Fruit fly (Drosophila melanogaster) whole organism, prepupa: ENCODE measurements around the gene Baldspot.

ENCODE experiments used
- Blimp-1 ChIP-seq: fragments of 200-800 bp; sonication (Bioruptor generic); optimal IDR thresholded peaks from 3 replicates; lab custom pipeline; 2017; ENCODE audit warnings: missing biosample characterization, missing genetic modification characterization, mild to moderate bottlenecking, moderate library complexity, missing genetic modification reagents
- CG10631 ChIP-seq: fragments of 200-800 bp; sonication (Bioruptor generic); optimal IDR thresholded peaks from 2 replicates; lab custom pipeline; 2016; ENCODE audit warnings: missing biosample characterization, missing genetic modification characterization
- CG10669 ChIP-seq: fragments of 200-800 bp; sonication (Bioruptor generic); optimal IDR thresholded peaks from 3 replicates; lab custom pipeline; 2018; ENCODE audit warnings: missing biosample characterization, mild to moderate bottlenecking, missing genetic modification characterization, moderate library complexity
- CG11294 ChIP-seq: fragments of 200-800 bp; sonication (Bioruptor generic); IDR thresholded peaks from 2 replicates; pipeline ENCODE4 v1.3.6; 2022; ENCODE audit warnings: missing biosample characterization, missing genetic modification characterization
- CG11902 ChIP-seq: fragments of 200-800 bp; sonication (Bioruptor generic); optimal IDR thresholded peaks from 3 replicates; lab custom pipeline; 2016; ENCODE audit warnings: missing biosample characterization, missing genetic modification characterization
- CG3032 ChIP-seq: fragments of 200-800 bp; optimal IDR thresholded peaks from 2 replicates; lab custom pipeline; 2019; ENCODE audit warnings: missing biosample characterization, mild to moderate bottlenecking, missing genetic modification characterization, moderate library complexity
- CG34406 ChIP-seq: fragments of 200-800 bp; sonication (Bioruptor generic); optimal IDR thresholded peaks from 3 replicates; lab custom pipeline; 2016; ENCODE audit warnings: missing biosample characterization, missing genetic modification characterization
- CG3919 ChIP-seq: fragments of 200-800 bp; sonication (Bioruptor generic); optimal IDR thresholded peaks from 3 replicates; lab custom pipeline; 2016; ENCODE audit warnings: missing biosample characterization, missing genetic modification characterization
- CG6163 ChIP-seq: fragments of 200-800 bp; sonication (Bioruptor generic); IDR thresholded peaks from 3 replicates; pipeline ENCODE4 v1.3.6; 2022; ENCODE audit warnings: missing biosample characterization, missing genetic modification characterization
- CG6276 ChIP-seq: fragments of 200-800 bp; sonication (Bioruptor generic); optimal IDR thresholded peaks from 2 replicates; lab custom pipeline; 2017; ENCODE audit warnings: missing biosample characterization, mild to moderate bottlenecking, missing genetic modification characterization
- CG6792 ChIP-seq: fragments of 200-800 bp; sonication (Bioruptor generic); optimal IDR thresholded peaks from 3 replicates; lab custom pipeline; 2016; ENCODE audit warnings: missing biosample characterization, missing genetic modification characterization
- CG6854 ChIP-seq: fragments of 200-800 bp; sonication (Bioruptor generic); optimal IDR thresholded peaks from 2 replicates; lab custom pipeline; 2017; ENCODE audit warnings: missing biosample characterization, mild to moderate bottlenecking, missing genetic modification characterization
- CG7368 ChIP-seq: fragments of 200-800 bp; sonication (Bioruptor generic); optimal IDR thresholded peaks from 3 replicates; lab custom pipeline; 2016; ENCODE audit warnings: missing biosample characterization, missing genetic modification characterization
- CG8319 ChIP-seq: fragments of 200-800 bp; sonication (Bioruptor generic); optimal IDR thresholded peaks from 3 replicates; lab custom pipeline; 2016; ENCODE audit warnings: missing biosample characterization, missing genetic modification characterization
- CG8632 ChIP-seq: fragments of 200-800 bp; sonication (Bioruptor generic); optimal IDR thresholded peaks from 3 replicates; lab custom pipeline; 2016; ENCODE audit warnings: missing biosample characterization, missing genetic modification characterization
- Eip78C ChIP-seq: fragments of 200-800 bp; sonication (Bioruptor generic); peaks from one replicate; lab custom pipeline; 2016; ENCODE audit warnings: missing biosample characterization, missing genetic modification characterization
- Ets21C ChIP-seq: fragments of 200-800 bp; sonication (Bioruptor generic); optimal IDR thresholded peaks from 3 replicates; lab custom pipeline; 2016; ENCODE audit warnings: missing biosample characterization, missing genetic modification characterization
- Ets96B ChIP-seq: fragments of 200-800 bp; optimal IDR thresholded peaks from 2 replicates; lab custom pipeline; 2019; ENCODE audit warnings: missing biosample characterization, mild to moderate bottlenecking, missing genetic modification characterization, moderate library complexity
- Hr39 ChIP-seq: fragments of 200-800 bp; sonication (Bioruptor generic); optimal IDR thresholded peaks from 2 replicates; lab custom pipeline; 2016; ENCODE audit warnings: missing biosample characterization, missing genetic modification characterization
- Hr4 ChIP-seq: fragments of 200-800 bp; sonication (Bioruptor generic); optimal IDR thresholded peaks from 3 replicates; lab custom pipeline; 2016; ENCODE audit warnings: missing biosample characterization, missing genetic modification characterization
- Lpt ChIP-seq: fragments of 200-800 bp; sonication (Bioruptor generic); optimal IDR thresholded peaks from 3 replicates; lab custom pipeline; 2016; ENCODE audit warnings: missing biosample characterization, missing genetic modification characterization
- Met ChIP-seq: fragments of 200-800 bp; sonication (Bioruptor generic); optimal IDR thresholded peaks from 3 replicates; lab custom pipeline; 2016; ENCODE audit warnings: missing biosample characterization, missing genetic modification characterization
- OdsH ChIP-seq: fragments of 200-800 bp; sonication (Bioruptor generic); optimal IDR thresholded peaks from 3 replicates; lab custom pipeline; 2016; ENCODE audit warnings: missing biosample characterization, missing genetic modification characterization
- Smox ChIP-seq: fragments of 200-800 bp; sonication (Bioruptor generic); optimal IDR thresholded peaks from 3 replicates; lab custom pipeline; 2016; ENCODE audit warnings: missing biosample characterization, missing genetic modification characterization
- Sox102F ChIP-seq: fragments of 200-800 bp; sonication (Bioruptor generic); optimal IDR thresholded peaks from 2 replicates; lab custom pipeline; 2016; ENCODE audit warnings: missing biosample characterization, mild to moderate bottlenecking, missing genetic modification characterization
- Sox14 ChIP-seq: fragments of 200-800 bp; sonication (Bioruptor generic); optimal IDR thresholded peaks from 3 replicates; lab custom pipeline; 2016; ENCODE audit warnings: missing biosample characterization, missing genetic modification characterization
- Sox15 ChIP-seq: fragments of 200-800 bp; sonication (Bioruptor generic); optimal IDR thresholded peaks from 3 replicates; lab custom pipeline; 2016; ENCODE audit warnings: missing biosample characterization, missing genetic modification characterization
- acj6 ChIP-seq: fragments of 200-800 bp; sonication (Bioruptor generic); optimal IDR thresholded peaks from 3 replicates; lab custom pipeline; 2016; ENCODE audit warnings: missing biosample characterization, missing genetic modification characterization
- cyc ChIP-seq: fragments of 200-800 bp; sonication (Bioruptor generic); optimal IDR thresholded peaks from 3 replicates; lab custom pipeline; 2016; ENCODE audit warnings: missing biosample characterization, missing genetic modification characterization
- dsx ChIP-seq: fragments of 200-800 bp; optimal IDR thresholded peaks from 3 replicates; lab custom pipeline; 2019; ENCODE audit warnings: missing biosample characterization, mild to moderate bottlenecking, missing genetic modification characterization, moderate library complexity; ENCODE audit not compliant: poor library complexity, severe bottlenecking
- eg ChIP-seq: fragments of 200-800 bp; sonication (Bioruptor generic); IDR thresholded peaks from 3 replicates; pipeline ENCODE4 v1.3.6; 2022; ENCODE audit warnings: missing biosample characterization, missing genetic modification characterization
- esn ChIP-seq: fragments of 200-800 bp; sonication (Bioruptor generic); optimal IDR thresholded peaks from 2 replicates; lab custom pipeline; 2016; ENCODE audit warnings: missing biosample characterization, mild to moderate bottlenecking, missing genetic modification characterization, moderate library complexity
- fd59A ChIP-seq: fragments of 200-800 bp; sonication (Bioruptor generic); optimal IDR thresholded peaks from 2 replicates; lab custom pipeline; 2017; ENCODE audit warnings: missing biosample characterization, mild to moderate bottlenecking, missing genetic modification characterization, missing genetic modification reagents
- fkh ChIP-seq: fragments of 200-800 bp; sonication (Bioruptor generic); optimal IDR thresholded peaks from 3 replicates; lab custom pipeline; 2017; ENCODE audit warnings: missing biosample characterization, mild to moderate bottlenecking, missing genetic modification characterization, moderate library complexity
- lz ChIP-seq: fragments of 200-800 bp; sonication (Bioruptor generic); optimal IDR thresholded peaks from 3 replicates; lab custom pipeline; 2016; ENCODE audit warnings: missing biosample characterization, missing genetic modification characterization
- salr ChIP-seq, 2 experiments: fragments of 200-800 bp; sonication (Bioruptor generic); optimal IDR thresholded peaks; 3 replicates each; lab custom pipeline; 2016 to 2018; ENCODE audit warnings: missing biosample characterization in 2 of 2, missing genetic modification characterization in 2 of 2, mild to moderate bottlenecking in 1 of 2
- ss ChIP-seq, 2 experiments: fragments of 200-800 bp; sonication (Bioruptor generic); optimal IDR thresholded peaks; 2 replicates in 1 of 2; 3 replicates in 1 of 2; lab custom pipeline; 2017 to 2018; ENCODE audit warnings: mild to moderate bottlenecking in 2 of 2, missing biosample characterization in 2 of 2, missing genetic modification characterization in 2 of 2, moderate library complexity in 1 of 2
- svp ChIP-seq: fragments of 200-800 bp; sonication (Bioruptor generic); peaks from one replicate; lab custom pipeline; 2016; ENCODE audit warnings: missing biosample characterization, missing genetic modification characterization
- topi ChIP-seq: fragments of 200-800 bp; sonication (Bioruptor generic); optimal IDR thresholded peaks from 3 replicates; lab custom pipeline; 2016; ENCODE audit warnings: missing biosample characterization, missing genetic modification characterization
- vri ChIP-seq: fragments of 200-800 bp; sonication (Bioruptor generic); optimal IDR thresholded peaks from 3 replicates; lab custom pipeline; 2016; ENCODE audit warnings: missing biosample characterization, mild to moderate bottlenecking, missing genetic modification characterization

Gene Baldspot

DNA sequence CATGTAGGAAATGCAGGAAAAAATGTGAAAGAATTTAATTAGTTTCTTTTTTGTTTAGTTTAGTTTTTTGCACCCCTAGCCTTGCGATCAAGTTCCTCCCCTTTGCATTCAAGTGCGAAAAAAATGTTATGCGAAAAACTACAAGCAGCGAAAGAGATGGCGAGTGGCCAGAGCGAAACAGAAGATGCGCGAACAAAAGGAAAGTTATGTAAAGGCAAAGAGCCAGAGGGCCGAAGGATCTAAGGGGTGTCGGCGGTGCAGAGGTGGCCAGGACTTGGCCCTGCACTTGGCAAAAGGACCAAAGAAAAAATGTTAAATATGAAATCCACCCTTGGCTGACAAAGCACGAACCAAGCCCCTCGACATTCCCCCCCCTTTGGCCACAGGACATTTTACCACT, 27.3 kb downstream of the Baldspot start:
- no peak for TF ChIP-seq svp (GFP tag; lab: Kevin White, UChicago)

DNA sequence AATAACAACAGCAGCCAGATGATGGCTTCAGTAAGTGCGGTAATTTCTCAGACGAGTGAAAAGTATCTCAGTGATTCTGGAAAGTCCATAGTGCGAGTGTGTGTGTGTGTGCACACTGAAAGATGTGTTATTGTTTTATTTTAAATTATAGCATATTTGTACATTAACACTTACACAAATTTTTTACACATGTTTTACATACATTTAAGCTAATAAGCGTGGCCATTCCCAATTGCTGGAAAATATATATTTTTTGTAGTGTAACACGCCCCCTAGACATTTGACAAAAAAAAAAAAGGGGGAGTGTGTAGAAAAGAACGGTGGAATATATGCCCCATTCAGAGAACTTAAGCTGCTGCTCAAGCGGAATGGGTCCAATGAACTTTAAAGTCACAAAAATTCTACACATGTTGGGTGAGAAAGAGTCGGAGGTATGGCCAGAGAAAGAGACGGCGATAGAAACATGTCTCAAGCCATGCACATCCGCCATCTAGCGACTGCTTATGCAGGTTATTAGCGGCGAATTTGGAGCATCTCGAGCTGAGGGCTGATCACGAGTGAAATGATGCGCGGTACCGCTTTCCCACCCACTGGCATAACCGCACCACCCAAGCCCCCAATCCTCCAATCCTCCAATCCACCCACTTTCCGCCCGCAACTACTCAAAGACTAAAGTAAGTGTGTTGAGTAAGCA, 29.4 kb downstream of the Baldspot start:
- TF ChIP-seq esn (GFP tag; lab: Kevin White, UChicago) (peak; percentile 8), vri (GFP tag; lab: Kevin White, UChicago) (no peak), fd59A (GFP tag; lab: Kevin White, UChicago) (no peak), Eip78C (peak; percentile 47), Ets21C (GFP tag; lab: Kevin White, UChicago) (no peak), Sox15 (GFP tag; lab: Kevin White, UChicago) (no peak), CG6163 (GFP tag; lab: Robert Waterston, UW) (peak; percentile 17; the same call in 1 of the 3 replicates)

DNA sequence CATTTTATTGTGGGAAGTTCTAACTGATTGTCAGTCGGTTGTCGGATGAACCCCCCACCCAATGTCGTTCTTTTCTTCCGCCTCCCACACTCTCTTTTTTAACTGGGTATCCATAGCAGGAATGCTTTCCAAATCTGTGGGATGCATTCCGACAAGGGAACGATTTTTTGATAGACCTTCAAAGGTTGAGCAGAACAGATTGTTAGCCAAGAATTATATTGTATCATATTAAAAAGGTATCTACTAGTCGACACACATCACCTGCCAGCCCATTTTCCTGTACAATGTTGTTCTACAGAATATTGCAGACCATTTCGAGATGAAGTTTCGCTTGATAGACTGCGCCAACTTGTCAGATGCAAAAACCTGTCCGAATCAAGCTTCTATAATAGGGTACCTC, 31.6 kb downstream of the Baldspot start:
- TF ChIP-seq vri (GFP tag; lab: Kevin White, UChicago) (no peak), fkh (GFP tag; lab: Kevin White, UChicago) (no peak), cyc (GFP tag; lab: Kevin White, UChicago) (no peak), salr (GFP tag; optimal IDR thresholded peaks at IDR 0.05; lab: Kevin White, UChicago) (no peak), Hr4 (GFP tag; lab: Kevin White, UChicago) (no peak), Eip78C (peak; percentile 65), CG3032 (tag; lab: Kevin White, UChicago) (no peak), CG6276 (no peak), topi (GFP tag; lab: Kevin White, UChicago) (no peak), Blimp-1 (GFP tag; lab: Kevin White, UChicago) (no peak), CG8319 (GFP tag; lab: Kevin White, UChicago) (no peak), CG10669 (no peak), dsx (GFP tag; lab: Kevin White, UChicago) (peak; percentile 72), svp (GFP tag; lab: Kevin White, UChicago) (no peak), esn (GFP tag; lab: Kevin White, UChicago) (no peak)

DNA sequence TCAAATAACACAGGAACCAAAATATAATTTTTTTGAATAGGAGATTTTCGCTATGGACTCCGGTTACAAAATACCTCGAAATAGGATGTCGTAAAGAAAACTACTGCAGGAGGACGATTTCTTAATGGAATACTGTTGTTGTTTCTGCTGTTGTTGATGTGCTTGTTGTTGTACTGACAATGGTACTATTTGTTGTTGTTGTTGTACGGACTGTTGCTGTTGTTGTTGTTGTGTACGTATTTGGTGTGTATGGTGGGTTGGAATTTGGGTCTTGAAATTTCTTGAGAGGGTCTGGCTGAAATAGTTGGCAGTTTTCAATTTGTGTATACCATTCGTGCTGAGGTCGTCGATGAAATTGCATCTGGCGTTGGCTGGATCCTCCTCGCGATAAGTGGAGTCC, 35.2 kb downstream of the Baldspot start:
- TF ChIP-seq esn (GFP tag; lab: Kevin White, UChicago) (no peak), ss (GFP tag; optimal IDR thresholded peaks at IDR 0.05; lab: Kevin White, UChicago) (no peak), acj6 (no peak), Sox102F (no peak), CG34406 (no peak), CG7368 (GFP tag; lab: Kevin White, UChicago) (no peak), fd59A (GFP tag; lab: Kevin White, UChicago) (no peak), CG3032 (tag; lab: Kevin White, UChicago) (no peak), CG8632 (GFP tag; lab: Kevin White, UChicago) (no peak), vri (GFP tag; lab: Kevin White, UChicago) (no peak), CG11902 (GFP tag; lab: Kevin White, UChicago) (no peak)

DNA sequence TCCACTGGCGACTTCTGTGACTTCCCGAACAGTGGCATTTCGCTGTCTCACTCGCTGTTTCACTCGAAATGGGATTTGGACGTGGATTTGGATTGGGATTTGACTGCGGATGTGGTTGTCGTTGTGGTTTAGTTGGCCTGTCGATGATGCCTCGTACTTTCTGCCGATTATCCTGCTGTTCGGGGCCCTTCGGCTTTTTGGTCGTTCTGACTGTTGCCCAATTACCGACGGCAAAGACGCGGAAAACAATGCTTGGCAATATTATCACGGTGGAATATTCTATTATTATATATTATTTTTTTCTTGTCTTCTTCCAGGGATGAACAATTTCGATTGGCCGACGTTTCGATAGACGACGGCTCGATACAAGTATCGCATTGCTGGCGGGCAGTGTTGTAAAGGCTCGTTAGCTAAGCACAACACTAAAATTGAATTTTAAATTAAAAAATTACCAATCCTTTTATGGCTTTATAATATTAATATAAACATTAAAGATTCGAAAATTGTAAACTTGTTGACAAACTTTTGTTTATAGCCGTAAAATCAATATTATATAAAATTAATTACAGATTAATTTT, 46.2 kb downstream of the Baldspot start, which contains the start of gene Mo25:
TSS of gene Mo25 (minus strand) at position 341 of the 578 bp plus-strand sequence.
- TF ChIP-seq Lpt (GFP tag; lab: Kevin White, UChicago) = no peak
- TF ChIP-seq Ets96B = no peak
- peak; percentile 70 for TF ChIP-seq Eip78C
- peak; percentile 36 for TF ChIP-seq Sox14 (GFP tag; lab: Kevin White, UChicago)
- TF ChIP-seq eg (GFP tag; lab: Robert Waterston, UW) = no peak
- TF ChIP-seq dsx (GFP tag; lab: Kevin White, UChicago) = no peak
- TF ChIP-seq lz = peak; percentile 39
- TF ChIP-seq CG3919 (GFP tag; lab: Kevin White, UChicago) = peak; percentile 52
- peak; percentile 49 for TF ChIP-seq Smox
- TF ChIP-seq CG10631 (GFP tag; lab: Kevin White, UChicago) = peak; percentile 34
- peak; percentile 0 for TF ChIP-seq CG6854 (GFP tag; lab: Kevin White, UChicago)
- TF ChIP-seq CG6792 = no peak
- TF ChIP-seq CG3032 (tag; lab: Kevin White, UChicago) = peak; percentile 15
- no peak for TF ChIP-seq Sox15 (GFP tag; lab: Kevin White, UChicago)
- peak; percentile 35 for TF ChIP-seq acj6
- TF ChIP-seq topi (GFP tag; lab: Kevin White, UChicago) = peak; percentile 46
- no peak for TF ChIP-seq CG6163 (GFP tag; lab: Robert Waterston, UW)
- no peak for TF ChIP-seq CG11294 (GFP tag; lab: Robert Waterston, UW)
- peak; percentile 42 for TF ChIP-seq OdsH
- peak; percentile 3 for TF ChIP-seq CG34406
- TF ChIP-seq Met (GFP tag; lab: Kevin White, UChicago) = peak; percentile 45
- peak; percentile 19 for TF ChIP-seq Hr39
- TF ChIP-seq cyc (GFP tag; lab: Kevin White, UChicago) = peak; percentile 13
